Fruit fly (Drosophila melanogaster): Measurements from ENCODE around the gene fng.

fng gene

dm6 chr3L:20944180-20944579, 5.1 kb downstream of the fng start (continued):
- TF ChIP-seq CG10431 (GFP tag; optimal IDR thresholded peaks at IDR 0.05) (peak; percentile 31), ems (GFP tag; optimal IDR thresholded peaks at IDR 0.05) (no peak), BEAF-32 (GFP tag; optimal IDR thresholded peaks at IDR 0.05) (no peak), ftz-f1 (GFP tag; optimal IDR thresholded peaks at IDR 0.05) (no peak), Optix (GFP tag; IDR thresholded peaks at IDR 0.05) (no peak), bowl (GFP tag; IDR thresholded peaks at IDR 0.05) (no peak), CG4328 (GFP tag; optimal IDR thresholded peaks at IDR 0.05) (peak; percentile 41), Spps (tag; optimal IDR thresholded peaks at IDR 0.05) (peak; percentile 23), CG10209 (GFP tag; optimal IDR thresholded peaks at IDR 0.05) (peak; percentile 60), CG10274 (GFP tag; optimal IDR thresholded peaks at IDR 0.05) (no peak), CG12236 (GFP tag; optimal IDR thresholded peaks at IDR 0.05) (peak; percentile 63), Vsx1 (GFP tag; optimal IDR thresholded peaks at IDR 0.05) (peak; percentile 26), jigr1 (GFP tag; IDR thresholded peaks at IDR 0.05) (no peak), dmrt99B (tag; optimal IDR thresholded peaks at IDR 0.05) (peak; percentile 5), CG12769 (tag; optimal IDR thresholded peaks at IDR 0.05) (peak; percentile 29), CG10147 (GFP tag; optimal IDR thresholded peaks at IDR 0.05) (no peak), lola (GFP tag; optimal IDR thresholded peaks at IDR 0.05) (peak in 1 of 3 experiments; percentile 26), D19A (tag; optimal IDR thresholded peaks at IDR 0.05) (peak; percentile 21), Ada2b (GFP tag; IDR thresholded peaks at IDR 0.05) (no peak), CG18262 (tag; optimal IDR thresholded peaks at IDR 0.05) (peak; percentile 33), gsb-n (tag; optimal IDR thresholded peaks at IDR 0.05) (peak; percentile 55), CG4854 (GFP tag; optimal IDR thresholded peaks at IDR 0.05) (no peak), stc (GFP tag; IDR thresholded peaks at IDR 0.05) (no peak), CG10462 (GFP tag; optimal IDR thresholded peaks at IDR 0.05) (no peak), fd102C (GFP tag; optimal IDR thresholded peaks at IDR 0.05) (peak; percentile 47), CG17829 (tag; optimal IDR thresholded peaks at IDR 0.05) (peak; percentile 27), Doc2 (GFP tag; IDR thresholded peaks at IDR 0.05) (no peak), Dp (GFP tag; optimal IDR thresholded peaks at IDR 0.05) (no peak), HLH4C (GFP tag; IDR thresholded peaks at IDR 0.05; ENCODE audit: partially characterized antibody) (no peak), HLH54F (GFP tag; optimal IDR thresholded peaks at IDR 0.05) (no peak), Lhr (GFP tag; optimal IDR thresholded peaks at IDR 0.05) (peak; percentile 20), sisA (GFP tag; IDR thresholded peaks at IDR 0.05) (no peak), CG33557 (GFP tag; optimal IDR thresholded peaks at IDR 0.05) (peak; percentile 73), trem (tag; optimal IDR thresholded peaks at IDR 0.05) (peak; percentile 3), CG14014 (GFP tag; IDR thresholded peaks at IDR 0.05) (no peak), CG10565 (GFP tag; optimal IDR thresholded peaks at IDR 0.05) (no peak), ci (GFP tag; IDR thresholded peaks at IDR 0.05) (peak; percentile 61; the same call in 2 of the 3 replicates), sens-2 (GFP tag; IDR thresholded peaks at IDR 0.05) (0 out of 2 replicates have a peak, but pooled peaks have one; percentile 32), bsh (GFP tag; optimal IDR thresholded peaks at IDR 0.05) (peak in 1 of 2 experiments; percentile 42), Xbp1 (GFP tag; optimal IDR thresholded peaks at IDR 0.05) (no peak), CG10366 (GFP tag; IDR thresholded peaks at IDR 0.05) (no peak), cwo (GFP tag; optimal IDR thresholded peaks at IDR 0.05) (no peak), Rfx (GFP tag; IDR thresholded peaks at IDR 0.05) (no peak), CG14710 (tag; optimal IDR thresholded peaks at IDR 0.05) (peak; percentile 55), al (GFP tag; IDR thresholded peaks at IDR 0.05) (no peak), CG3065 (GFP tag; optimal IDR thresholded peaks at IDR 0.05) (no peak), CG10959 (GFP tag; IDR thresholded peaks at IDR 0.05) (peak; percentile 17; the same call in 1 of the 2 replicates), CG32532 (GFP tag; IDR thresholded peaks at IDR 0.05) (no peak), CG13123 (GFP tag; optimal IDR thresholded peaks at IDR 0.05) (peak; percentile 14), lov (optimal IDR thresholded peaks at IDR 0.05) (no peak), lov (GFP tag; IDR thresholded peaks at IDR 0.05) (peak; percentile 71; the same call in 2 of the 3 replicates)

Data from whole organism, embryonic.